Worm (Caenorhabditis elegans) whole organism, late embryonic: ENCODE measurements around the gene nsun-5.

Source experiments
- C08G9.2 ChIP-seq: sonication (generic microtip); optimal IDR thresholded peaks from 2 replicates; lab custom pipeline; 2016; ENCODE audit warnings: mild to moderate bottlenecking, missing genetic modification characterization, moderate library complexity, missing compliant biosample characterization
- C38D4.7 ChIP-seq: fragments of 200-800 bp; sonication (Bioruptor generic); optimal IDR thresholded peaks from 2 replicates; lab custom pipeline; 2018; ENCODE audit warnings: mild to moderate bottlenecking, missing genetic modification characterization, moderate library complexity, missing compliant biosample characterization
- K09A11.1 ChIP-seq: sonication (generic microtip); optimal IDR thresholded peaks from 2 replicates; lab custom pipeline; 2017; ENCODE audit warnings: antibody characterized with exemption, mild to moderate bottlenecking, missing genetic modification characterization, missing compliant biosample characterization; ENCODE audit not compliant: insufficient read depth
- ama-1 ChIP-seq: fragments of 150-350 bp; optimal IDR thresholded peaks from 2 replicates; lab custom pipeline; 2014
- ceh-19 ChIP-seq: fragments of 200-800 bp; sonication (Bioruptor generic); optimal IDR thresholded peaks from 2 replicates; lab custom pipeline; 2018; ENCODE audit warnings: mild to moderate bottlenecking, missing genetic modification characterization, missing compliant biosample characterization
- ceh-48 ChIP-seq: sonication (generic microtip); optimal IDR thresholded peaks from 2 replicates; lab custom pipeline; 2016; ENCODE audit warnings: missing genetic modification characterization, inconsistent platforms, missing compliant biosample characterization
- ceh-9 ChIP-seq: sonication (generic microtip); optimal IDR thresholded peaks from 2 replicates; lab custom pipeline; 2016; ENCODE audit warnings: mild to moderate bottlenecking, missing genetic modification characterization, inconsistent platforms, missing compliant biosample characterization
- elt-4 ChIP-seq: sonication (generic microtip); optimal IDR thresholded peaks from 2 replicates; lab custom pipeline; 2016; ENCODE audit warnings: missing genetic modification characterization, missing compliant biosample characterization
- hlh-30 ChIP-seq: sonication (generic microtip); optimal IDR thresholded peaks from 2 replicates; lab custom pipeline; 2017; ENCODE audit warnings: antibody characterized with exemption, missing genetic modification characterization, missing compliant biosample characterization; ENCODE audit not compliant: insufficient read depth
- nhr-232 ChIP-seq: sonication (generic microtip); optimal IDR thresholded peaks from 2 replicates; lab custom pipeline; 2016; ENCODE audit warnings: missing genetic modification characterization, missing compliant biosample characterization
- pax-1 ChIP-seq: fragments of 150-350 bp; optimal IDR thresholded peaks from 2 replicates; lab custom pipeline; 2014; ENCODE audit warnings: missing biosample characterization, missing genetic modification characterization
- pha-2 ChIP-seq: sonication (generic microtip); optimal IDR thresholded peaks from 2 replicates; lab custom pipeline; 2017; ENCODE audit warnings: mild to moderate bottlenecking, missing genetic modification characterization, missing compliant biosample characterization
- syd-9 ChIP-seq: sonication (generic microtip); optimal IDR thresholded peaks from 2 replicates; lab custom pipeline; 2016; ENCODE audit warnings: mild to moderate bottlenecking, missing genetic modification characterization, moderate library complexity, missing compliant biosample characterization
- tbx-2 ChIP-seq: sonication (generic microtip); optimal IDR thresholded peaks from 2 replicates; lab custom pipeline; 2016; ENCODE audit warnings: missing genetic modification characterization, missing compliant biosample characterization

DNA sequence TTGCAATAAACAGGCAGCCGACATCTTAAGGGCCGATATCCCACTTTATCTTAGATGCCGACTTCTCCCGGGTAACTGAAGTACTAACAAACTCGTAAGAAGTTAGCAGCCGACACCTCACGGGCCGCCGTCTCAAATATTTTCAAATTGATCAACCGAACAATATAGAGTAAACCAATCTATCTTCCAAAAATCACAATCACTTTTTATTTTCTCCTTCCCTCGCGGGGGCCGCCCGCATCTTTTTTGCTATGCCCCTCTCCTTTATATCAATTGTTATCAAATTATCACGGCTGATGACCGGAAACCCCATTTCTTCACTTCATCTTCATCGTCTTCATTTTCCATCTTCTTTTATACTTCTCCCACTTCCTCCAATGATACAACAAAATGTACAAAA, 40.7 kb upstream of the nsun-5 start:
- TF ChIP-seq elt-4 (tag; lab: Kevin White, UChicago) (no peak), C08G9.2 (no peak), K09A11.1 (tag; lab: Kevin White, UChicago) (no peak), ama-1 (lab: Kevin White, UChicago) (no peak), pax-1 (tag; lab: Kevin White, UChicago) (no peak), C38D4.7 (GFP tag; lab: Kevin White, UChicago) (no peak), ceh-19 (GFP tag; lab: Kevin White, UChicago) (no peak), ceh-48 (no peak), syd-9 (tag; lab: Kevin White, UChicago) (no peak), pha-2 (no peak), tbx-2 (tag; lab: Kevin White, UChicago) (no peak), nhr-232 (tag; lab: Kevin White, UChicago) (no peak), ceh-9 (tag; lab: Kevin White, UChicago) (no peak), hlh-30 (tag; lab: Kevin White, UChicago) (no peak)
